Worm (Caenorhabditis elegans): ENCODE results near the gene Y47D3A.13.

Y47D3A.13 gene

ce11 chrIII:11244820-11245219 lies 20.9 kb upstream of the Y47D3A.13 start, which contains the start of gene rsks-1:
rsks-1 (plus strand) TSS chrIII:11245120.
- TF ChIP-seq klf-2 (GFP tag; conservative IDR thresholded peaks at IDR 0.05), result no peak
- no peak for TF ChIP-seq cog-1 (tag; optimal IDR thresholded peaks at IDR 0.05)
- TF ChIP-seq ref-1 (GFP tag; conservative IDR thresholded peaks at IDR 0.05), result no peak
- no peak for TF ChIP-seq tab-1 (GFP tag; IDR thresholded peaks at IDR 0.05)
- no peak for TF ChIP-seq ztf-29 (GFP tag; IDR thresholded peaks at IDR 0.05)
- TF ChIP-seq flt-1 (GFP tag; IDR thresholded peaks at IDR 0.05), result no peak
- TF ChIP-seq ztf-23 (GFP tag; IDR thresholded peaks at IDR 0.05), result no peak
- no peak for TF ChIP-seq med-1 (GFP tag; optimal IDR thresholded peaks at IDR 0.05; ENCODE audit: insufficient read depth)
- no peak for TF ChIP-seq T22C8.4 (GFP tag; IDR thresholded peaks at IDR 0.05)

- TF ChIP-seq tab-1 (GFP tag; IDR thresholded peaks at IDR 0.05), result no peak
Measured at ce11 chrIII:11244338-11244737, 20.4 kb upstream of the Y47D3A.13 start.

ce11 chrIII:11243421-11243820 lies 19.5 kb upstream of the Y47D3A.13 start:
- TF ChIP-seq cog-1 (tag; optimal IDR thresholded peaks at IDR 0.05) (peak; percentile 33), ref-1 (GFP tag; conservative IDR thresholded peaks at IDR 0.05) (no peak), T22C8.4 (GFP tag; IDR thresholded peaks at IDR 0.05) (peak; percentile 65)

ce11 chrIII:11241583-11242187 lies 17.8 kb upstream of the Y47D3A.13 start:
- TF ChIP-seq ztf-29 (GFP tag; IDR thresholded peaks at IDR 0.05), result no peak
- TF ChIP-seq tab-1 (GFP tag; IDR thresholded peaks at IDR 0.05), result no peak
- TF ChIP-seq cog-1 (tag; optimal IDR thresholded peaks at IDR 0.05), result no peak
- no peak for TF ChIP-seq T22C8.4 (GFP tag; IDR thresholded peaks at IDR 0.05)
- TF ChIP-seq med-1 (GFP tag; optimal IDR thresholded peaks at IDR 0.05; ENCODE audit: insufficient read depth), result no peak
- no peak for TF ChIP-seq klf-2 (GFP tag; conservative IDR thresholded peaks at IDR 0.05)

ce11 chrIII:11240776-11241175 lies 16.9 kb upstream of the Y47D3A.13 start:
- TF ChIP-seq tab-1 (GFP tag; IDR thresholded peaks at IDR 0.05) (no peak), cog-1 (tag; optimal IDR thresholded peaks at IDR 0.05) (no peak), klf-2 (GFP tag; conservative IDR thresholded peaks at IDR 0.05) (no peak), ztf-29 (GFP tag; IDR thresholded peaks at IDR 0.05) (no peak), ref-1 (GFP tag; conservative IDR thresholded peaks at IDR 0.05) (no peak), flt-1 (GFP tag; IDR thresholded peaks at IDR 0.05) (no peak), ztf-23 (GFP tag; IDR thresholded peaks at IDR 0.05) (no peak), T22C8.4 (GFP tag; IDR thresholded peaks at IDR 0.05) (no peak), med-1 (GFP tag; optimal IDR thresholded peaks at IDR 0.05; ENCODE audit: insufficient read depth) (no peak)

- TF ChIP-seq T22C8.4 (GFP tag; IDR thresholded peaks at IDR 0.05), result no peak
- TF ChIP-seq klf-2 (GFP tag; conservative IDR thresholded peaks at IDR 0.05), result no peak
- TF ChIP-seq cog-1 (tag; optimal IDR thresholded peaks at IDR 0.05), result no peak
- TF ChIP-seq ztf-23 (GFP tag; IDR thresholded peaks at IDR 0.05), result no peak
- TF ChIP-seq tab-1 (GFP tag; IDR thresholded peaks at IDR 0.05), result no peak
- no peak for TF ChIP-seq med-1 (GFP tag; optimal IDR thresholded peaks at IDR 0.05; ENCODE audit: insufficient read depth)
- TF ChIP-seq ref-1 (GFP tag; conservative IDR thresholded peaks at IDR 0.05), result no peak
- TF ChIP-seq ztf-29 (GFP tag; IDR thresholded peaks at IDR 0.05), result no peak
- TF ChIP-seq flt-1 (GFP tag; IDR thresholded peaks at IDR 0.05), result no peak
Measured at ce11 chrIII:11238790-11239189, 14.9 kb upstream of the Y47D3A.13 start.

ce11 chrIII:11238309-11238708 lies 14.4 kb upstream of the Y47D3A.13 start:
- TF ChIP-seq klf-2 (GFP tag; conservative IDR thresholded peaks at IDR 0.05), result no peak
- TF ChIP-seq med-1 (GFP tag; optimal IDR thresholded peaks at IDR 0.05; ENCODE audit: insufficient read depth), result no peak
- no peak for TF ChIP-seq ref-1 (GFP tag; conservative IDR thresholded peaks at IDR 0.05)
- TF ChIP-seq ztf-29 (GFP tag; IDR thresholded peaks at IDR 0.05), result no peak
- TF ChIP-seq cog-1 (tag; optimal IDR thresholded peaks at IDR 0.05), result no peak
- no peak for TF ChIP-seq T22C8.4 (GFP tag; IDR thresholded peaks at IDR 0.05)
- TF ChIP-seq flt-1 (GFP tag; IDR thresholded peaks at IDR 0.05), result no peak
- no peak for TF ChIP-seq tab-1 (GFP tag; IDR thresholded peaks at IDR 0.05)
- TF ChIP-seq ztf-23 (GFP tag; IDR thresholded peaks at IDR 0.05), result no peak

ce11 chrIII:11237741-11238140 lies 13.8 kb upstream of the Y47D3A.13 start:
- TF ChIP-seq ref-1 (GFP tag; conservative IDR thresholded peaks at IDR 0.05), result no peak
- TF ChIP-seq med-1 (GFP tag; optimal IDR thresholded peaks at IDR 0.05; ENCODE audit: insufficient read depth), result no peak
- no peak for TF ChIP-seq T22C8.4 (GFP tag; IDR thresholded peaks at IDR 0.05)
- no peak for TF ChIP-seq klf-2 (GFP tag; conservative IDR thresholded peaks at IDR 0.05)
- TF ChIP-seq flt-1 (GFP tag; IDR thresholded peaks at IDR 0.05), result no peak
- TF ChIP-seq tab-1 (GFP tag; IDR thresholded peaks at IDR 0.05), result no peak
- no peak for TF ChIP-seq cog-1 (tag; optimal IDR thresholded peaks at IDR 0.05)
- TF ChIP-seq ztf-23 (GFP tag; IDR thresholded peaks at IDR 0.05), result no peak
- TF ChIP-seq ztf-29 (GFP tag; IDR thresholded peaks at IDR 0.05), result no peak

ce11 chrIII:11236788-11237187 lies 12.9 kb upstream of the Y47D3A.13 start, which contains the start of the genes Y47D3A.14 and aakb-2:
Y47D3A.14 (minus strand) TSS chrIII:11236868.
aakb-2 (plus strand) TSS chrIII:11237143.
- TF ChIP-seq klf-2 (GFP tag; conservative IDR thresholded peaks at IDR 0.05), result no peak
- no peak for TF ChIP-seq tab-1 (GFP tag; IDR thresholded peaks at IDR 0.05)
- no peak for TF ChIP-seq ztf-29 (GFP tag; IDR thresholded peaks at IDR 0.05)
- TF ChIP-seq cog-1 (tag; optimal IDR thresholded peaks at IDR 0.05), result no peak
- peak; percentile 74 for TF ChIP-seq ztf-23 (GFP tag; IDR thresholded peaks at IDR 0.05)
- TF ChIP-seq med-1 (GFP tag; optimal IDR thresholded peaks at IDR 0.05; ENCODE audit: insufficient read depth), result peak; percentile 58
- no peak for TF ChIP-seq T22C8.4 (GFP tag; IDR thresholded peaks at IDR 0.05)
- peak; percentile 59; the same call in 1 of the 2 replicates for TF ChIP-seq flt-1 (GFP tag; IDR thresholded peaks at IDR 0.05)

- no peak for TF ChIP-seq med-1 (GFP tag; optimal IDR thresholded peaks at IDR 0.05; ENCODE audit: insufficient read depth)
- TF ChIP-seq klf-2 (GFP tag; conservative IDR thresholded peaks at IDR 0.05), result no peak
- TF ChIP-seq ztf-29 (GFP tag; IDR thresholded peaks at IDR 0.05), result no peak
- no peak for TF ChIP-seq tab-1 (GFP tag; IDR thresholded peaks at IDR 0.05)
- TF ChIP-seq ztf-23 (GFP tag; IDR thresholded peaks at IDR 0.05), result no peak
- no peak for TF ChIP-seq flt-1 (GFP tag; IDR thresholded peaks at IDR 0.05)
- TF ChIP-seq cog-1 (tag; optimal IDR thresholded peaks at IDR 0.05), result no peak
Measured at ce11 chrIII:11234742-11235141, 10.8 kb upstream of the Y47D3A.13 start, which contains the start of gene Y47D3A.34. Y47D3A.34 (minus strand) TSS chrIII:11234861.

Data from whole organism, midembryonic.